Fruit fly (Drosophila melanogaster): Measurements from ENCODE around the gene mura.

Gene mura

dm6 chr3R:9534595-9535217 lies 16.9 kb downstream of the mura start:
- no peak for TF ChIP-seq CG8319 (GFP tag; optimal IDR thresholded peaks at IDR 0.05)
- no peak for TF ChIP-seq Sox15 (GFP tag; optimal IDR thresholded peaks at IDR 0.05)
- TF ChIP-seq dsx (GFP tag; optimal IDR thresholded peaks at IDR 0.05; ENCODE audit: poor library complexity, severe bottlenecking): peak; percentile 63

dm6 chr3R:9534125-9534496 lies 17.5 kb downstream of the mura start:
- TF ChIP-seq lz (GFP tag; optimal IDR thresholded peaks at IDR 0.05) (peak; percentile 87), CG15336 (GFP tag; IDR thresholded peaks at IDR 0.05) (peak; percentile 94), svp (GFP tag) (peak; percentile 90), CG1621 (tag; optimal IDR thresholded peaks at IDR 0.05) (peak; percentile 79), salr (GFP tag; optimal IDR thresholded peaks at IDR 0.05) (peak; percentile 69 to 92), Gug (GFP tag; IDR thresholded peaks at IDR 0.05) (peak; percentile 89), fd85E (GFP tag; optimal IDR thresholded peaks at IDR 0.05) (peak; percentile 67), esn (GFP tag; optimal IDR thresholded peaks at IDR 0.05) (peak; percentile 93), OdsH (GFP tag; optimal IDR thresholded peaks at IDR 0.05) (peak; percentile 93), CG9139 (GFP tag; optimal IDR thresholded peaks at IDR 0.05) (no peak), dsx (GFP tag; optimal IDR thresholded peaks at IDR 0.05; ENCODE audit: poor library complexity, severe bottlenecking) (peak; percentile 80), CG16779 (tag; optimal IDR thresholded peaks at IDR 0.05) (no peak), Ets96B (tag; optimal IDR thresholded peaks at IDR 0.05) (peak; percentile 84), Eip93F (GFP tag; optimal IDR thresholded peaks at IDR 0.05) (no peak), CG7368 (GFP tag; optimal IDR thresholded peaks at IDR 0.05) (peak; percentile 82), CG11902 (GFP tag; optimal IDR thresholded peaks at IDR 0.05) (peak; percentile 83), CG6854 (GFP tag; optimal IDR thresholded peaks at IDR 0.05) (no peak), CG3032 (tag; optimal IDR thresholded peaks at IDR 0.05) (peak; percentile 87), achi (GFP tag; optimal IDR thresholded peaks at IDR 0.05) (peak; percentile 92), Sox14 (GFP tag; optimal IDR thresholded peaks at IDR 0.05) (peak; percentile 93), CG4318 (GFP tag; optimal IDR thresholded peaks at IDR 0.05) (peak; percentile 85), net (GFP tag; optimal IDR thresholded peaks at IDR 0.05) (peak; percentile 91), ss (GFP tag; optimal IDR thresholded peaks at IDR 0.05) (peak in 1 of 2 experiments; percentile 57), dac (GFP tag; optimal IDR thresholded peaks at IDR 0.05) (peak; percentile 74), eg (GFP tag; IDR thresholded peaks at IDR 0.05) (peak; percentile 94), Met (GFP tag; optimal IDR thresholded peaks at IDR 0.05) (peak; percentile 92), spab (GFP tag; optimal IDR thresholded peaks at IDR 0.05) (peak; percentile 79), CG32006 (GFP tag; optimal IDR thresholded peaks at IDR 0.05) (peak; percentile 95), Ets21C (GFP tag; optimal IDR thresholded peaks at IDR 0.05) (peak; percentile 75), CG6792 (GFP tag; optimal IDR thresholded peaks at IDR 0.05) (peak; percentile 86), CG3919 (GFP tag; optimal IDR thresholded peaks at IDR 0.05) (peak; percentile 92), CG8319 (GFP tag; optimal IDR thresholded peaks at IDR 0.05) (peak; percentile 83), CG6808 (GFP tag; optimal IDR thresholded peaks at IDR 0.05) (no peak), vri (GFP tag; optimal IDR thresholded peaks at IDR 0.05) (no peak), pdm3 (GFP tag; optimal IDR thresholded peaks at IDR 0.05) (peak; percentile 93), cyc (GFP tag; optimal IDR thresholded peaks at IDR 0.05) (peak; percentile 87), CG11294 (GFP tag; IDR thresholded peaks at IDR 0.05) (peak; percentile 78; the same call in 1 of the 2 replicates), CG10631 (GFP tag; optimal IDR thresholded peaks at IDR 0.05) (peak; percentile 91), fkh (GFP tag; optimal IDR thresholded peaks at IDR 0.05) (peak; percentile 21), CG34406 (GFP tag; optimal IDR thresholded peaks at IDR 0.05) (peak; percentile 88), Smox (GFP tag; optimal IDR thresholded peaks at IDR 0.05) (peak; percentile 89), CG8119 (GFP tag; IDR thresholded peaks at IDR 0.05) (peak; percentile 93), CG6276 (GFP tag; optimal IDR thresholded peaks at IDR 0.05) (peak; percentile 86), CG10669 (GFP tag; optimal IDR thresholded peaks at IDR 0.05) (peak; percentile 84), Eip78C (GFP tag) (peak; percentile 97), Lpt (GFP tag; optimal IDR thresholded peaks at IDR 0.05) (peak; percentile 88), Blimp-1 (GFP tag; optimal IDR thresholded peaks at IDR 0.05) (peak; percentile 61), fd59A (GFP tag; optimal IDR thresholded peaks at IDR 0.05) (peak; percentile 82)
